Worm (Caenorhabditis elegans): ENCODE data around the gene W03F9.9.
A peak's percentile ranks its signal among the peaks of the same experiment; 100 is the strongest.

Gene W03F9.9

DNA sequence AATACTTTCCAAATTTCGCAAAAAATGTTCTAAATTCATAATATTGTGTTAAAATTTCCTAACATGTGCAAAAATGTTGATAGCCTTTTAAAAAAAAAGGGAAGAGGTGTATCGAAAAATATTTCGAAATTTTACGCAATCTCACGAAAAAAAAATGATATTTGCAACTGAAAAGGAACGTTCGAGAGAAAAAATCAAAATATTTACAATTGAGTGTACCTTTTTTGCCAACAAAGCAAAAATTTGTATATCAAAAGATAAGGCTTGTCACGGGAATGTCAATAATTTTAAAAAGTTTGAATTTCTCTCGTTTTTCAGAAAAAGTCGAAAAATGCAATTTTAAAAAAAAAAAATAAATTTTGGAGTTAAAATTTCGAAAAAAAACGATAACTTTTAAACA, 15.2 kb upstream of the W03F9.9 start (continued):
- TF ChIP-seq nhr-76 (tag; optimal IDR thresholded peaks at IDR 0.05) (no peak), arid-1 (GFP tag; conservative IDR thresholded peaks at IDR 0.05) (no peak), spr-1 (tag; optimal IDR thresholded peaks at IDR 0.05) (no peak), attf-4 (tag; optimal IDR thresholded peaks at IDR 0.05) (no peak), mep-1 (tag; optimal IDR thresholded peaks at IDR 0.05) (peak; percentile 8), nhr-10 (tag; optimal IDR thresholded peaks at IDR 0.05) (no peak), mdl-1 (tag; optimal IDR thresholded peaks at IDR 0.05) (no peak), ztf-7 (tag; optimal IDR thresholded peaks at IDR 0.05) (peak; percentile 92), hlh-11 (tag; optimal IDR thresholded peaks at IDR 0.05) (peak; percentile 13), mes-2 (tag; optimal IDR thresholded peaks at IDR 0.05; ENCODE audit: poor library complexity, severe bottlenecking) (no peak), lin-38 (GFP tag; IDR thresholded peaks at IDR 0.05) (peak; percentile 30; the same call in 1 of the 2 replicates), tra-1 (GFP tag; IDR thresholded peaks at IDR 0.05) (no peak), set-16 (GFP tag; IDR thresholded peaks at IDR 0.05) (no peak), Y75B8A.6 (GFP tag; IDR thresholded peaks at IDR 0.05) (no peak), ceh-62 (tag; optimal IDR thresholded peaks at IDR 0.05) (no peak), nhr-6 (tag; optimal IDR thresholded peaks at IDR 0.05) (no peak), daf-16 (GFP tag; optimal IDR thresholded peaks at IDR 0.05) (peak in 1 of 2 experiments; percentile 46), daf-16 (tag; optimal IDR thresholded peaks at IDR 0.05) (peak; percentile 72), daf-12 (tag; optimal IDR thresholded peaks at IDR 0.05) (no peak), spr-3 (GFP tag; optimal IDR thresholded peaks at IDR 0.05) (no peak)

DNA sequence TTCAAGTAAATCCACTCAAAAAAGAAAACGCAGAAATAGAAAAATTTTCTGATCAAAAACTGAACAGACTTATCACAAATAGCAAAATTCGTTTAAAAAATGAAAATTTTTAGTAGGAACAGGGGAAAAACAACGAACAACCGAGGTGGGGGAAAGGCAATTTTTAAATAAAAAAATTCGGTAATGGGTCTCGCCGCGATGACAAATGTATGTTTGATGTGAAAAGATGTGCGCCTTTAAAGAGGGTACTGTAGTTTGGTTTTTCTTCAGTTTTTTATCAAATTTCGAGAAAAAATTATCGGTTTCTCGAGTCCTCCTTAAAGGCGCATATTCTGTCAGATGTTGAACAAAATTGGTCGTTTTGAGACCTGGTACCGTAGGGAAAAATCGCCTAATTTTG, 14.8 kb upstream of the W03F9.9 start:
- TF ChIP-seq F49E8.2 (tag; optimal IDR thresholded peaks at IDR 0.05; ENCODE audit: borderline replicate concordance) (peak; percentile 29), lin-29 (GFP tag; IDR thresholded peaks at IDR 0.05) (no peak), daf-8 (GFP tag; IDR thresholded peaks at IDR 0.05) (no peak), R02D3.7 (tag; optimal IDR thresholded peaks at IDR 0.05) (no peak), lsy-2 (tag; optimal IDR thresholded peaks at IDR 0.05) (no peak), ctbp-1 (GFP tag; IDR thresholded peaks at IDR 0.05) (no peak), unc-62 (GFP tag; optimal IDR thresholded peaks at IDR 0.05 in 1 of 2) (no peak), unc-62 (tag; optimal IDR thresholded peaks at IDR 0.05) (no peak), mxl-2 (GFP tag; conservative IDR thresholded peaks at IDR 0.05) (no peak), nhr-25 (tag; optimal IDR thresholded peaks at IDR 0.05; ENCODE audit: borderline replicate concordance, insufficient read depth) (no peak), aha-1 (tag) (peak; percentile 70), ztf-11 (tag; optimal IDR thresholded peaks at IDR 0.05) (no peak), nhr-237 (tag; optimal IDR thresholded peaks at IDR 0.05) (no peak), arid-1 (GFP tag; conservative IDR thresholded peaks at IDR 0.05) (0 out of 2 replicates have a peak, but pooled peaks have one; percentile 18), mxl-3 (GFP tag; optimal IDR thresholded peaks at IDR 0.05) (no peak), attf-4 (tag; optimal IDR thresholded peaks at IDR 0.05) (no peak), snpc-1.2 (GFP tag; IDR thresholded peaks at IDR 0.05) (no peak), nhr-42 (GFP tag; IDR thresholded peaks at IDR 0.05) (no peak), lin-38 (GFP tag; IDR thresholded peaks at IDR 0.05) (peak; percentile 24), lin-15B (tag; optimal IDR thresholded peaks at IDR 0.05) (no peak), pha-4 (GFP tag; IDR thresholded peaks at IDR 0.05) (no peak), pha-4 (tag; optimal IDR thresholded peaks at IDR 0.05) (no peak), lin-13 (GFP tag; optimal IDR thresholded peaks at IDR 0.05) (no peak), spr-3 (GFP tag; optimal IDR thresholded peaks at IDR 0.05) (no peak), fos-1 (tag; optimal IDR thresholded peaks at IDR 0.05) (no peak), hlh-11 (tag; optimal IDR thresholded peaks at IDR 0.05) (no peak), ceh-44 (GFP tag; IDR thresholded peaks at IDR 0.05) (no peak), mep-1 (tag; optimal IDR thresholded peaks at IDR 0.05) (no peak), hlh-30 (tag; optimal IDR thresholded peaks at IDR 0.05; ENCODE audit: insufficient read depth) (no peak), set-16 (GFP tag; IDR thresholded peaks at IDR 0.05) (no peak), lim-7 (GFP tag; IDR thresholded peaks at IDR 0.05) (peak; percentile 56), spr-1 (tag; optimal IDR thresholded peaks at IDR 0.05) (no peak), zip-11 (GFP tag; IDR thresholded peaks at IDR 0.05) (no peak)
